Worm (Caenorhabditis elegans) whole organism, dauer: ENCODE results near the gene set-31.

ENCODE experiments used
- unc-62 ChIP-seq: sonication (generic microtip); optimal IDR thresholded peaks from 2 replicates; lab custom pipeline; 2017; ENCODE audit warnings: missing biosample characterization, missing genetic modification reagents, missing genetic modification characterization

set-31 gene

DNA sequence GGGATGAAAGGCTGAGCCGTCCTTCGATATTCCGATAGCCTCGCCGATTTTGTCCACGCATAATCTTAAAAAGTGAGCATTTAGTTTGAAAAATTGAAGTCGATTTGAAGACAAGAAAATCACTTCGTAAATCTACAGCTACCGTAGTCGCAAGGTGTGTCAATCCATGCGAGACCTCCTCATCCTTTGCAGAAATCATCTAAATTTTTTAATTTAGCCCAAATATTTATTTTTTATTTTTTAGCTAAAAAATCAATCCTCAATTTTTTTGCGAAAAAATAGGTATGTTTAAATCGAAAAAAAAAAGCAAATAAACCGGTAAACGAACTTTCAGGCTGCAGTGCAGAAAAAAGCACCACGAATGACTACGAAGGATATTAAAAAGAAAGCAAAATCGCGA lies at the start of gene set-31, which contains the start of gene nxf-2:
Gene set-31, plus strand, starts transcription at position 169 of the 400 bp plus-strand sequence.
Gene nxf-2, minus strand, starts transcription at position 101 of the 400 bp plus-strand sequence.
- TF ChIP-seq unc-62 (GFP tag; lab: Kevin White, UChicago), result no peak

DNA sequence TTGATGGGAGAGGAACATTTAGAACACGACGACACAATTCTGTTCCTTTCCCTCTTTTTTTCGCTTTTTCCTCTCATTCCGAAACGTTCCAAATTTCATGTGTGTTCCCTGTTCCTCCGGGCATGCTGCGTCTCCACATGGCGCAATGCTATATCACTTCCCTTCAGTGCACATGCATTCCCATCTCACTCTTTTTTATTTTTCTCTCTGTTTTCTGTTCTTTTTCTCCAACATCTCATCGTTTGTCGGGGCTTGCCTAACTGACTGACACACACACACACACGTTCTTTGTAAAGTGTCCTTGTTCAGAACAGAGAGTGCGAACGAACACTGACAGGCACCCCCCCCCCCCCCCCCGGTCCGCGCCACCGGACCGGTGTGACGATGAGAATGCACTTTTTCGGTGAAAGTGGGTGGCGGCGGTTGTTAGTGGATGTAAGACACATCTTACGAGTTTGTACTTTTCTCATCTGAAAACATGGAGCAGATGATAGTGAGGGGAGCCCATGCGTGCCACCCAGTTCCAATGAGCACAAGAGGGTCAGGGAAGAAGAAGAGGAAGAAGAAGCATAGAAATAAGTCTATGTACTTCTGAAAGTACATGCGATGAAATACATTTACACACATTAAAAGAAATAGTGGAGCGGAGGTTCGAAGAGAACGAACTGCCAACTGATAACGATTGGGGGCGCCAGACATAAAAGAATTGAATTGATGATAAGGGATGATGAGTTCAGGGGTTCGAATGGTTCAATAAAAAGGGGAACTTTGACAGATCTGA lies 49.2 kb upstream of the set-31 start:
- no peak for TF ChIP-seq unc-62 (GFP tag; lab: Kevin White, UChicago)

DNA sequence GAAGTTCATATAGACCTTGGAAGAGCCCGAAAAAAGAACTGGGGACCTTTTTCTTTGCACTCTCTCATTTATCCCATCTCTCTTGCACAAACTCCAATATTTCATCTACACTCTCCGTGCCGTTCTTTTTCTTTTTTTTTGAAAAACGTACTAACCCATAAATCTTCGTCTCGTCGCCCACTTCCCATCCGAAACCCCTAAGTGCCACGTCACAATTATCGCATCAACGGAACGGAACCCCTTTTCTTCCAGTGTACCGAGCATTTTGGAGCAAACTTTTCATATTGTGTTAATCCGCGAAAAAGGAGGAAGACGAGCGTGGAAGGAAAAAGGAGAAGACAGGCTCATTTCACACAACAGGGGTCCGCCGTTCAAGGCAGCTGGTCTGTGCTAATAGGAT lies 48.3 kb upstream of the set-31 start:
- TF ChIP-seq unc-62 (GFP tag; lab: Kevin White, UChicago), result no peak

- TF ChIP-seq unc-62 (GFP tag; lab: Kevin White, UChicago), result no peak
These were observed 44.9 kb upstream of the set-31 start, which contains the start of gene unc-39 for ce11 chrV:14372774-14373173. unc-39 (plus strand) TSS chrV:14373074.

DNA sequence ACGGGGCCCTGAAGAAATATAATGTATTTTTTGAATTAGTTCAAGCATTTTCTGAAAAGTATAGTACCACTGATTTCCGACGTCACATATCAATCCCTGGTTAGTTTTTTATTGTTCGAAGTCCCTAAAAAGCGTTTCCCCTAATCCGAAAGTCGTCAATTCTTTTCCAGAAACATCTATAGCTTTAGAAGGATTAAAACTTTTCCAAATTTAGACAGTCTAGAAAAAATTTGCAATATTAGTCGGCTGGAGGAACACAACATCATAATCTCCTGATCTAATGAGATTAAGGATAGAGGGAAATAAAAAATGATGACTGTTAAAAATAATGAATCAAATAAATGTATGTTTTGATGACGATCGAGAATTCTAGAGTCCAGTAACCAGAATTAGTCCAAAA lies 39.7 kb upstream of the set-31 start:
- no peak for TF ChIP-seq unc-62 (GFP tag; lab: Kevin White, UChicago)

DNA sequence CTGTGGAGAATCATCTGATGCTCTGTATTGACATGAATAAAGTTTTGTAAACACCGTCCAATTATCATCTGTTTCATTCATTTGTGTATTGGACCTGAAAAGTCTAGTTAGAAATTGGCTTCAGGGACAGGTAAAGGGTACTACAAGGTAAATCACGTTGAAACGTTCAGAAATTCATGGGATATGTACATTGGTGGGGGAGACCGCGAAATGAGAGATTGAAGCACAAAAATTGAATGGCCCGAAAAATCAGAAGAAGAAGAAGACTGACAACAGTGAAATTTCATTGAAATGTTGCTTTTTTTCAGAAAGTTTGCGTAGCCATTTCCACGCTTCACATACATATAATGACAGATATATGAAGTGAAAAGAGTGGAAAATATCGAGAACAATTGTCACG lies 38.7 kb upstream of the set-31 start, which contains the start of gene npr-43:
Gene npr-43, minus strand, starts transcription at position 101 of the 400 bp plus-strand sequence.
- TF ChIP-seq unc-62 (GFP tag; lab: Kevin White, UChicago), result no peak

DNA sequence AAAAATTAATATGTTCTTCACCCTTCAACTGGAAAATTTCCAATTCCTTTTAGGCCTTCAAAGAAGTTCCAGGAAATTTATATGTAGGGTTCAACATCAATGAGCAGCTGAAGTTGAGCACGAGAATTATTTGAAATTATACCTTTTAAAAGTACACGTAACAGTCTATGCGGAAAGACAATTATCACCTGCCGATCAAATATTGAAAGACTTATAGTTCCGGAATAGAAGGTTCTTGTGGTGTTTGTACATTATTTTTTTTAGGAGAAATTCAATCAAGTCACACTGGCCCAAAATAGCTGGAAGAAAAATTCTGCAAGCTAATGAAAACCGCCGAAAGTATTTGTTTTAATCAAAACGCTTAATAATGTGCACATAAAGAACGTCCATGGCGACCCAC lies 37.5 kb upstream of the set-31 start:
- no peak for TF ChIP-seq unc-62 (GFP tag; lab: Kevin White, UChicago)

DNA sequence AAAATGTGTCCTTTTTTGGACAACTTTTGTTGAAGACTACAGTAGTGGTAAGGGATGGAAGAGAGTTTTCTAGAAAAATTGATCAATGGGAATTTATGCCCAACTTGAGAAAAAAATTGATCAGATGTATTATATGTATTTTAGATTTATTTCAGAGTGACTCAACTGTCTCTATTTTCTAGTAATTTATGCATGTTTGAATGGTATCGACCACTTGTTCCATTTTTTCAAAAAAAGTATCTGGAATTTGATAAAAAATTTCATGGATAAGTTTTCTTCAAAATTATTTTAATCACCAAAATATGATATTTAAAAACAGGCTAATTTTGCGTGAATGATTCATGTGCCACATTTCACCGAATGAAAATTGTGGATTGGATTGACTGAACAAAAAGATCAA lies 25.9 kb upstream of the set-31 start, which contains the start of gene C15H11.10:
Gene C15H11.10, plus strand, starts transcription at position 301 of the 400 bp plus-strand sequence.
- no peak for TF ChIP-seq unc-62 (GFP tag; lab: Kevin White, UChicago)

- no peak for TF ChIP-seq unc-62 (GFP tag; lab: Kevin White, UChicago)
These were observed 24.2 kb upstream of the set-31 start, which contains the start of gene C15H11.1 for ce11 chrV:14393504-14393903. C15H11.1 (plus strand) TSS chrV:14393804.

ce11 chrV:14394743-14395142 lies 23.0 kb upstream of the set-31 start, which contains the start of gene C15H11.13:
C15H11.13 (plus strand) TSS chrV:14395043.
- no peak for TF ChIP-seq unc-62 (GFP tag; lab: Kevin White, UChicago)

DNA sequence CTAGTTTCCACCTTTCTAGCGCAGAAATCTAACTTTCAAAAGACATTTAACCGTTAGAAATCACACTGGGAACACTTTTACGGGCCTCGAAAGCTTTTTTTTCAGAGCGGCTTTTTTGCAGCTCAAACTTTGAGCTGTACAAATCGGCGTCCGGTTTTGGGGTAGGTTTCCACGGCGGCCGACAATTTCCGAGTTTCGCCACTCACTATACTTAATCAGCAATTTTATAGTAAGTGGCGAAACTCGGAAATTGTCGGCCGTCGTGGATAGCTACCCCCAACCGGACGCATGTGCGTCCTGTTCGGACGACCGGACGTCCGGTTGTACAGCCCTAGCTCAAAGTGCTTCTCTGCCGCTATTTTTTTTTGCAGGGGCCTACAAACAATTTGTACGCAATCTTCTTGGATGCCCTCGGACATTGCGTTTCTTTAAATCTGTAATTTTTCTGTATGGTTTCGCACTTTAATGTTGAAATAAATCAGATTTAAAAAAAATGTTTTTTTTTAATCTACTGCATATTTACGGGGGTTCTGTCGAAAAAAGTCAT lies 21.5 kb upstream of the set-31 start:
- no peak for TF ChIP-seq unc-62 (GFP tag; lab: Kevin White, UChicago)

DNA sequence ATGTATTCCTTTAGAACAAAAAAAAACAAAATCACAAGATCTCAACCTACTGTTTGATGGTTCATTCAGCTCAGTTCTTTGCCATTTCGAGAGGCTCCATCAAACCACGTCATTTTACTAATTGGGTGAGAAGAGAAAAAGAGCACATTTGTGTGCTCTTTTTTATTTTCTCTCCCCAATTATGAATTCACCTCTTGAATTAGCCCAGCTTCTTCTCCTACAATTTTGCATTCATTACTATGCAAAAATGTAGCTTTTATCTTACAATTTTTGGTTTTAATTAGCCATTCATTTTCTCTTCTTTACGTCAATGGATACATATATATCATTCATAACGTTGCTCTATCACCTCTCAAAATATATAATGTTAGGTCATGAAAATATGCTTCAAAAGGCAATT lies 12.1 kb upstream of the set-31 start:
- no peak for TF ChIP-seq unc-62 (GFP tag; lab: Kevin White, UChicago)

DNA sequence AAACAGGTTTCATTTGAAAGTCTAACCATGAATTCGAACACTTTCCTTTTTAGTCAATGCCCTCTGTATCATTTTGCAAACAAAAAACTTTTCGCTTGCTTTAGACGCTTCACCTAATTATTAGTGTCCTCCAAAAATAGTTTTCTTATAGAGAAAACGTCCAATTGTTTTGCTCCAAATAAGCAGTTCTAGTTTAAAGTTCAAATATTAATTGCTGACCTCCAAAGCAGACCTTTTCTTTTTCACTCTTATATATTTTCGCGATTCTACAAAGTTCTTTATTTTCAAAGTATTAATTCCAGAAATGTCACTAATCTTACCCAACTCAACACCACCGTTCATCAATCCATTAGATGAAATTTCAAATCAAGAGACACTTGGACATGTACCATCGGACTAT lies 8.9 kb upstream of the set-31 start, which contains the start of gene gnrr-2:
Gene gnrr-2, plus strand, starts transcription at position 301 of the 400 bp plus-strand sequence.
- no peak for TF ChIP-seq unc-62 (GFP tag; lab: Kevin White, UChicago)

ce11 chrV:14409905-14410304 lies 7.8 kb upstream of the set-31 start:
- no peak for TF ChIP-seq unc-62 (GFP tag; lab: Kevin White, UChicago)

- no peak for TF ChIP-seq unc-62 (GFP tag; lab: Kevin White, UChicago)
These were observed 5.7 kb upstream of the set-31 start for ce11 chrV:14411989-14412388.

DNA sequence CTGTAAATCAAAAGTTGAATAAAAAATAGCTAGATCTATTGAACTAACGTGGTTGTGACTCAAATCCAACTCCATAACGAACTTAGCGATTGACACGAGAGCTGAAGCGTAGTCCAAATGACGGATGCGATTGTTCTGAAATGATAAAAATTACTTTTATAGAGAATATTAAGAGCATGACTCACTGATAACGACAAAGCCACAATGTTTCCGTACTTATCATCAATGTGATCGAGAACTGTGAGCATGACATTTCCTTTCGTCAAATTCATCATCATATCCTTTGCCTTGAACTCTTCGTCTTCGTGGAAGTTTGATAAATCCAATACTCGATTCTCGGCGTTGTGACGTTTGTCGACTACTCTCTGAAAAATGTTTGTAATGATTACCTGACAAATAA lies 3.7 kb upstream of the set-31 start:
- TF ChIP-seq unc-62 (GFP tag; lab: Kevin White, UChicago), result no peak
